Fruit fly (Drosophila melanogaster) whole organism, pupa: ENCODE results near the gene CG9547.

Source experiments
- CG10348 ChIP-seq: fragments of 200-800 bp; sonication (Bioruptor generic); IDR thresholded peaks from 2 replicates; pipeline ENCODE4 v1.3.6; 2022; ENCODE audit warnings: missing biosample characterization, missing genetic modification characterization
- CG12605 ChIP-seq: fragments of 200-800 bp; sonication (Bioruptor generic); IDR thresholded peaks from 2 replicates; pipeline ENCODE4 v1.3.6; 2022; ENCODE audit warnings: missing biosample characterization, missing genetic modification characterization
- CG13204 ChIP-seq: fragments of 200-800 bp; sonication (Bioruptor generic); optimal IDR thresholded peaks from 2 replicates; lab custom pipeline; 2018; ENCODE audit warnings: missing biosample characterization, mild to moderate bottlenecking, missing genetic modification characterization, moderate library complexity
- CG14655 ChIP-seq: fragments of 200-800 bp; sonication (Bioruptor generic); optimal IDR thresholded peaks from 3 replicates; lab custom pipeline; 2017; ENCODE audit warnings: mild to moderate bottlenecking, missing biosample characterization, missing genetic modification reagents, missing genetic modification characterization
- CG15710 ChIP-seq: fragments of 200-800 bp; sonication (Bioruptor generic); optimal IDR thresholded peaks from 2 replicates; lab custom pipeline; 2018; ENCODE audit warnings: missing biosample characterization, mild to moderate bottlenecking, missing genetic modification characterization, moderate library complexity
- CG17806 ChIP-seq: fragments of 200-800 bp; sonication (Bioruptor generic); optimal IDR thresholded peaks from 2 replicates; lab custom pipeline; 2018; ENCODE audit warnings: missing biosample characterization, mild to moderate bottlenecking, missing genetic modification characterization, moderate library complexity
- CG32121 ChIP-seq: fragments of 200-800 bp; sonication (Bioruptor generic); IDR thresholded peaks from 2 replicates; pipeline ENCODE4 v1.3.6; 2022; ENCODE audit warnings: missing biosample characterization, missing genetic modification characterization
- CG34367 ChIP-seq: fragments of 200-800 bp; sonication (Bioruptor generic); optimal IDR thresholded peaks from 2 replicates; lab custom pipeline; 2018; ENCODE audit warnings: missing biosample characterization, mild to moderate bottlenecking, missing genetic modification characterization
- CG4496 ChIP-seq: fragments of 200-800 bp; sonication (Bioruptor generic); IDR thresholded peaks from 3 replicates; pipeline ENCODE4 v1.3.6; 2022; ENCODE audit warnings: missing biosample characterization, missing genetic modification characterization
- CG8159 ChIP-seq: fragments of 200-800 bp; sonication (Bioruptor generic); optimal IDR thresholded peaks from 3 replicates; lab custom pipeline; 2018; ENCODE audit warnings: missing biosample characterization, mild to moderate bottlenecking, missing genetic modification characterization, moderate library complexity
- CG8301 ChIP-seq: fragments of 200-800 bp; sonication (Bioruptor generic); optimal IDR thresholded peaks from 2 replicates; lab custom pipeline; 2018; ENCODE audit warnings: missing biosample characterization, mild to moderate bottlenecking, missing genetic modification characterization
- CG9948 ChIP-seq: fragments of 200-800 bp; sonication (Bioruptor generic); optimal IDR thresholded peaks from 2 replicates; lab custom pipeline; 2018; ENCODE audit warnings: missing biosample characterization, mild to moderate bottlenecking, missing genetic modification characterization, moderate library complexity
- D1 ChIP-seq: fragments of 200-800 bp; sonication (Bioruptor generic); optimal IDR thresholded peaks from 2 replicates; lab custom pipeline; 2018; ENCODE audit warnings: missing biosample characterization, mild to moderate bottlenecking, missing genetic modification characterization, moderate library complexity
- EcR ChIP-seq: fragments of 200-800 bp; sonication (Bioruptor generic); optimal IDR thresholded peaks from 3 replicates; lab custom pipeline; 2019; ENCODE audit warnings: missing biosample characterization, missing genetic modification characterization, mild to moderate bottlenecking, moderate library complexity, missing genetic modification reagents
- Ets98B ChIP-seq: fragments of 200-800 bp; sonication (Bioruptor generic); IDR thresholded peaks from 2 replicates; pipeline ENCODE4 v1.3.6; 2022; ENCODE audit warnings: missing biosample characterization, missing genetic modification characterization
- Pif1A ChIP-seq: fragments of 200-800 bp; sonication (Bioruptor generic); optimal IDR thresholded peaks from 3 replicates; lab custom pipeline; 2016; ENCODE audit warnings: missing biosample characterization, missing genetic modification characterization
- Pif1B ChIP-seq: fragments of 200-800 bp; sonication (Bioruptor generic); optimal IDR thresholded peaks from 3 replicates; lab custom pipeline; 2016; ENCODE audit warnings: missing biosample characterization, missing genetic modification characterization
- Snoo ChIP-seq: fragments of 200-800 bp; sonication (Bioruptor generic); optimal IDR thresholded peaks from 3 replicates; lab custom pipeline; 2017; ENCODE audit warnings: missing biosample characterization, mild to moderate bottlenecking, missing genetic modification characterization, inconsistent platforms
- fd96Ca ChIP-seq: fragments of 200-800 bp; sonication (Bioruptor generic); IDR thresholded peaks from 3 replicates; pipeline ENCODE4 v1.3.6; 2022; ENCODE audit warnings: missing biosample characterization, missing genetic modification characterization
- gl ChIP-seq: fragments of 200-800 bp; sonication (Bioruptor generic); optimal IDR thresholded peaks from 2 replicates; lab custom pipeline; 2018; ENCODE audit warnings: missing biosample characterization, mild to moderate bottlenecking, missing genetic modification characterization
- rn ChIP-seq: fragments of 200-800 bp; sonication (Bioruptor generic); IDR thresholded peaks from 2 replicates; pipeline ENCODE4 v1.3.6; 2022; ENCODE audit warnings: missing biosample characterization, missing genetic modification characterization

The CG9547 gene

dm6 chr2L:6462259-6462658, 32.1 kb downstream of the CG9547 start:
- TF ChIP-seq CG13204 (GFP tag; lab: Kevin White, UChicago) (no peak), CG10348 (GFP tag; lab: Robert Waterston, UW) (no peak)

dm6 chr2L:6461497-6461896, 32.8 kb downstream of the CG9547 start:
- no peak for TF ChIP-seq Snoo (tag; lab: Kevin White, UChicago)
- no peak for TF ChIP-seq CG8301 (tag; lab: Kevin White, UChicago)
- TF ChIP-seq rn (GFP tag; lab: Robert Waterston, UW): no peak
- no peak for TF ChIP-seq CG13204 (GFP tag; lab: Kevin White, UChicago)
- no peak for TF ChIP-seq CG15710 (tag; lab: Kevin White, UChicago)
- TF ChIP-seq D1 (tag; lab: Kevin White, UChicago): no peak
- no peak for TF ChIP-seq CG34367
- no peak for TF ChIP-seq gl (tag; lab: Kevin White, UChicago)
- TF ChIP-seq, all 21 proteins: peak for 0

- no peak for TF ChIP-seq rn (GFP tag; lab: Robert Waterston, UW)
- no peak for TF ChIP-seq Pif1B (GFP tag; lab: Kevin White, UChicago)
- TF ChIP-seq Pif1A (GFP tag; lab: Kevin White, UChicago): no peak
- TF ChIP-seq CG8159 (tag; lab: Kevin White, UChicago): no peak
- no peak for TF ChIP-seq CG34367
- TF ChIP-seq CG14655: no peak
- no peak for TF ChIP-seq gl (tag; lab: Kevin White, UChicago)
- TF ChIP-seq CG10348 (GFP tag; lab: Robert Waterston, UW): no peak
- TF ChIP-seq EcR: no peak
- TF ChIP-seq fd96Ca (GFP tag; lab: Robert Waterston, UW): no peak
- no peak for TF ChIP-seq CG12605
- TF ChIP-seq CG9948 (tag; lab: Kevin White, UChicago): no peak
- no peak for TF ChIP-seq CG13204 (GFP tag; lab: Kevin White, UChicago)
Observed at dm6 chr2L:6457583-6457982, 36.7 kb downstream of the CG9547 start.

- TF ChIP-seq fd96Ca (GFP tag; lab: Robert Waterston, UW) (peak; percentile 50; the same call in 1 of the 3 replicates), Pif1A (GFP tag; lab: Kevin White, UChicago) (peak; percentile 3), Ets98B (GFP tag; lab: Robert Waterston, UW) (peak; percentile 53; the same call in 1 of the 2 replicates), gl (tag; lab: Kevin White, UChicago) (no peak), Snoo (tag; lab: Kevin White, UChicago) (no peak), CG12605 (no peak), rn (GFP tag; lab: Robert Waterston, UW) (no peak), Pif1B (GFP tag; lab: Kevin White, UChicago) (no peak), CG17806 (peak; percentile 47), D1 (tag; lab: Kevin White, UChicago) (no peak), EcR (no peak), CG15710 (tag; lab: Kevin White, UChicago) (peak; percentile 42), CG34367 (peak; percentile 32), CG4496 (GFP tag; lab: Robert Waterston, UW) (peak; percentile 78), CG13204 (GFP tag; lab: Kevin White, UChicago) (no peak), CG9948 (tag; lab: Kevin White, UChicago) (peak; percentile 17), CG10348 (GFP tag; lab: Robert Waterston, UW) (no peak), CG8159 (tag; lab: Kevin White, UChicago) (peak; percentile 52), CG14655 (no peak), CG32121 (peak; percentile 56; the same call in 1 of the 2 replicates), CG8301 (tag; lab: Kevin White, UChicago) (peak; percentile 25)
- TF ChIP-seq, all 21 proteins: peak for 11
Observed at dm6 chr2L:6455955-6456599, 38.3 kb downstream of the CG9547 start, which contains the start of gene frj. Gene frj, plus strand, starts transcription at chr2L:6456052.

dm6 chr2L:6455032-6455954, 39.0 kb downstream of the CG9547 start, which contains the start of gene retm:
Gene retm, minus strand, starts transcription at chr2L:6455929.
- TF ChIP-seq CG4496 (GFP tag; lab: Robert Waterston, UW): no peak
- TF ChIP-seq CG8159 (tag; lab: Kevin White, UChicago): no peak
- peak; percentile 21 for TF ChIP-seq CG13204 (GFP tag; lab: Kevin White, UChicago)
- TF ChIP-seq CG32121: peak; percentile 16; the same call in 1 of the 2 replicates
- no peak for TF ChIP-seq CG9948 (tag; lab: Kevin White, UChicago)
- no peak for TF ChIP-seq CG14655
- peak; percentile 48 for TF ChIP-seq EcR
- no peak; the same call in 2 of the 3 replicates for TF ChIP-seq fd96Ca (GFP tag; lab: Robert Waterston, UW)
- peak; percentile 25; the same call in 1 of the 2 replicates for TF ChIP-seq Ets98B (GFP tag; lab: Robert Waterston, UW)
- TF ChIP-seq gl (tag; lab: Kevin White, UChicago): no peak
- TF ChIP-seq Pif1A (GFP tag; lab: Kevin White, UChicago): peak; percentile 20
- peak; percentile 6 for TF ChIP-seq Pif1B (GFP tag; lab: Kevin White, UChicago)
- no peak for TF ChIP-seq CG10348 (GFP tag; lab: Robert Waterston, UW)
